Worm (Caenorhabditis elegans): ENCODE results near the gene Y55F3C.17.

The Y55F3C.17 gene

DNA sequence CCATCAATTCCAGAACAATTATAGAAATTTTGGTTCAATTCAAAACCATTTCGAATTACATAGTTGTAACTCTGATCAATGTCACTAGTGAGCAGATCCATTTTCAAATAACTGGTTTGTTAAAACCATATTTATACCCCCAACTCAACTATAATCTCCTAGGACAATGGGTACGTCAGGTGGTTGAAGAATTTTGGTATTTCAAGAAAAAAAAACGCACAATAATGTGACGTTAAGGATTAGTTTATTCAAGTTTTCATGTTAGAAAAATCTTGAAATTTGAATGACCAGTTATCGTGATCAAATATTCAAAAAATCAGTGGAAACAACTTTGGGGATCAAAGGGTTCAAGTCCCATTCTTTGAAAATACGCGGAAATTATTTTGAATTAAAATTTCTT is 32.7 kb upstream of the Y55F3C.17 start, which contains the start of gene srt-24:
TSS of gene srt-24 (minus strand) at position 101 of the 400 bp plus-strand sequence.
- no peak for TF ChIP-seq skn-1 (tag; optimal IDR thresholded peaks at IDR 0.05)
- TF ChIP-seq lin-13 (GFP tag; optimal IDR thresholded peaks at IDR 0.05) = no peak
- no peak for TF ChIP-seq mdl-1 (tag; optimal IDR thresholded peaks at IDR 0.05)
- TF ChIP-seq nhr-21 (tag; optimal IDR thresholded peaks at IDR 0.05) = no peak
- TF ChIP-seq nhr-129 (tag; optimal IDR thresholded peaks at IDR 0.05) = no peak
- TF ChIP-seq fos-1 (tag; optimal IDR thresholded peaks at IDR 0.05) = no peak
- no peak for TF ChIP-seq ceh-82 (tag; optimal IDR thresholded peaks at IDR 0.05)
- no peak for TF ChIP-seq lsy-2 (tag; optimal IDR thresholded peaks at IDR 0.05)
- TF ChIP-seq unc-62 (GFP tag; optimal IDR thresholded peaks at IDR 0.05) = no peak
- TF ChIP-seq egl-27 (tag; optimal IDR thresholded peaks at IDR 0.05) = no peak

ce11 chrIV:728095-728494 is 29.9 kb upstream of the Y55F3C.17 start, which contains the start of gene Y55F3C.9:
Gene Y55F3C.9, minus strand, starts transcription at chrIV:728195.
- TF ChIP-seq peb-1 (tag; optimal IDR thresholded peaks at IDR 0.05) (no peak), ZK546.5 (tag; optimal IDR thresholded peaks at IDR 0.05) (no peak), blmp-1 (tag; optimal IDR thresholded peaks at IDR 0.05; ENCODE audit: insufficient read depth) (no peak), nhr-6 (tag; optimal IDR thresholded peaks at IDR 0.05) (no peak), sem-4 (tag; optimal IDR thresholded peaks at IDR 0.05) (no peak), ceh-16 (tag; optimal IDR thresholded peaks at IDR 0.05) (no peak), R02D3.7 (tag; optimal IDR thresholded peaks at IDR 0.05) (no peak), aly-2 (tag; optimal IDR thresholded peaks at IDR 0.05) (no peak), nhr-237 (tag; optimal IDR thresholded peaks at IDR 0.05) (no peak), nhr-11 (tag; optimal IDR thresholded peaks at IDR 0.05) (no peak), ztf-4 (tag; optimal IDR thresholded peaks at IDR 0.05) (no peak), mdl-1 (tag; optimal IDR thresholded peaks at IDR 0.05) (no peak), fos-1 (tag; optimal IDR thresholded peaks at IDR 0.05) (no peak)

DNA sequence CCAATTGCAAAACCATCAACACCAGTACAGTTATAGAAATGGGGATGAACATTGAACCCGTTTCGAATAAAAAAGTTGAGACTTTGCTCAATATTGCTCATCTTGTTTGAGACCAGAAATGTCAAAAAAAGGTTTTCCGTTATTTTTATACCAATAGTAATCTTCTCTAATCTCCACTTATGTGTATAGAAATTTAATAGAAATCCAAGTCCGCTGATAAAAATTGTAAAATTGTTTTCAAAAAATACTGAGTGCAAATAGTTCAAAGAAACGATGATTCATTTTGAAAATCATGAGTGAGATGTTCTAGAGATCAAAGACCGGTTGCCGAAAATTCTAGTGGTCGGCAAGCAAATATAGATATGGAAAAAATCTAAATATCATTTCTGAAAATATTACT is 21.1 kb upstream of the Y55F3C.17 start, which contains the start of gene Y55F3C.10:
TSS of gene Y55F3C.10 (minus strand) at position 101 of the 400 bp plus-strand sequence.
- TF ChIP-seq sma-3 (GFP tag; optimal IDR thresholded peaks at IDR 0.05) (no peak), blmp-1 (tag; optimal IDR thresholded peaks at IDR 0.05; ENCODE audit: insufficient read depth) (no peak), lsy-2 (tag; optimal IDR thresholded peaks at IDR 0.05) (no peak), skn-1 (tag; optimal IDR thresholded peaks at IDR 0.05) (no peak), R02D3.7 (tag; optimal IDR thresholded peaks at IDR 0.05) (no peak), ZK546.5 (tag; optimal IDR thresholded peaks at IDR 0.05) (no peak), ceh-16 (tag; optimal IDR thresholded peaks at IDR 0.05) (no peak), Y55F3AM.14 (GFP tag; optimal IDR thresholded peaks at IDR 0.05) (no peak), lin-13 (GFP tag; optimal IDR thresholded peaks at IDR 0.05) (no peak), mdl-1 (tag; optimal IDR thresholded peaks at IDR 0.05) (no peak), alr-1 (tag; optimal IDR thresholded peaks at IDR 0.05) (no peak)

DNA sequence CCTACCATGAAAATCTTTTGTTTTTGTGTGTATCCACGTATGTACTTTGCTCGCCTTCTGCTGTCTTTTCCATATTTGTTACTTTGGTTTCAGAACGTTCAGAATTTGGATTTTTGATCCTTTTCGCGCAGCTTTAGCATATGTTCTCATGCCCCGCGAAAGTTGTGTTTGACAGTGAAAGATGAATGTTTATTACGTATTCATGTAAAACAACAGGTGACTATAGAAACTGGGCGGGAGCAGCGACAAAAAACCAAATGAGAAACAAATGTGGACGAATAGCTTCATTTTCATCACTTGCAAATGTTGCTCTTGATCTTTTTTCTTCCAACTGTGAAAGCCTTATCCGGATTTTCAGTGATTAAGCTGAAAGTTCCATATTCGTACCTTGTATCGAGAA is 18.1 kb upstream of the Y55F3C.17 start, which contains the start of gene clec-164:
TSS of gene clec-164 (plus strand) at position 301 of the 400 bp plus-strand sequence.
- no peak for TF ChIP-seq peb-1 (tag; optimal IDR thresholded peaks at IDR 0.05)
- no peak for TF ChIP-seq skn-1 (tag; optimal IDR thresholded peaks at IDR 0.05)
- no peak for TF ChIP-seq blmp-1 (tag; optimal IDR thresholded peaks at IDR 0.05; ENCODE audit: insufficient read depth)
- no peak for TF ChIP-seq elt-1 (tag; optimal IDR thresholded peaks at IDR 0.05)
- no peak for TF ChIP-seq Y55F3AM.14 (GFP tag; optimal IDR thresholded peaks at IDR 0.05)
- no peak for TF ChIP-seq R02D3.7 (tag; optimal IDR thresholded peaks at IDR 0.05)
- TF ChIP-seq ZK546.5 (tag; optimal IDR thresholded peaks at IDR 0.05) = no peak
- TF ChIP-seq sma-3 (GFP tag; optimal IDR thresholded peaks at IDR 0.05) = no peak
- no peak for TF ChIP-seq nhr-25 (tag; optimal IDR thresholded peaks at IDR 0.05)
- no peak for TF ChIP-seq unc-39 (tag; optimal IDR thresholded peaks at IDR 0.05)
- no peak for TF ChIP-seq nhr-23 (tag; optimal IDR thresholded peaks at IDR 0.05)
- TF ChIP-seq ceh-82 (tag; optimal IDR thresholded peaks at IDR 0.05) = no peak
- no peak for TF ChIP-seq nhr-10 (tag; optimal IDR thresholded peaks at IDR 0.05)
- TF ChIP-seq lin-11 (tag; optimal IDR thresholded peaks at IDR 0.05) = no peak
- TF ChIP-seq aly-2 (tag; optimal IDR thresholded peaks at IDR 0.05) = no peak
- no peak for TF ChIP-seq unc-55 (GFP tag; optimal IDR thresholded peaks at IDR 0.05)
- no peak for TF ChIP-seq nhr-237 (tag; optimal IDR thresholded peaks at IDR 0.05)
- no peak for TF ChIP-seq nhr-77 (tag; optimal IDR thresholded peaks at IDR 0.05)
- no peak for TF ChIP-seq sma-9 (GFP tag; optimal IDR thresholded peaks at IDR 0.05)
- no peak for TF ChIP-seq sma-9 (tag; optimal IDR thresholded peaks at IDR 0.05)
- no peak for TF ChIP-seq nhr-21 (tag; optimal IDR thresholded peaks at IDR 0.05)

DNA sequence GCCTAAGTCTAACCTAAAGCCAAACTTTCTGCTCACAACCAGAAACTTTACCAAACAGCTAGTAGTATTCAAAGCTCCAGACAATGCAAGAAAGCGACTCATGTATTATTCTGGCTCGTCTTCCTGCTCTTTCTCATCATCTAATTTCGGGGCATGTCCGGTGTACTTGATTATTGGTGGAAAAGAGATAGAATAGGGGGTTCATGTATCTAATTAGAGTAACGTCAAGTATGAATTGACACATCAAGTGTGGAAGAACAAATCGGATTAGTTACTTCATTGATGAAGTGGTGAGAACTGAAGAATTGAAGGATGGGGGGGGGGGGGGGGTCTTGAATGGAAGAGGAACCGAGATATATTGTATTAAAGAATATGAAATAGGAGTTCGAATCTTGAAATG is 17.2 kb upstream of the Y55F3C.17 start:
- TF ChIP-seq fos-1 (tag; optimal IDR thresholded peaks at IDR 0.05) = no peak
- TF ChIP-seq skn-1 (tag; optimal IDR thresholded peaks at IDR 0.05) = no peak
- TF ChIP-seq elt-1 (tag; optimal IDR thresholded peaks at IDR 0.05) = no peak
- no peak for TF ChIP-seq gmeb-1 (tag; optimal IDR thresholded peaks at IDR 0.05)
- TF ChIP-seq blmp-1 (tag; optimal IDR thresholded peaks at IDR 0.05; ENCODE audit: insufficient read depth) = no peak
- TF ChIP-seq dmd-4 (tag; optimal IDR thresholded peaks at IDR 0.05) = no peak
- no peak for TF ChIP-seq nhr-11 (tag; optimal IDR thresholded peaks at IDR 0.05)
- no peak for TF ChIP-seq lin-39 (tag; optimal IDR thresholded peaks at IDR 0.05)
- no peak for TF ChIP-seq sma-9 (GFP tag; optimal IDR thresholded peaks at IDR 0.05)
- no peak for TF ChIP-seq sma-9 (tag; optimal IDR thresholded peaks at IDR 0.05)
- no peak for TF ChIP-seq ceh-82 (tag; optimal IDR thresholded peaks at IDR 0.05)
- no peak for TF ChIP-seq unc-62 (GFP tag; optimal IDR thresholded peaks at IDR 0.05)
- no peak for TF ChIP-seq egl-27 (tag; optimal IDR thresholded peaks at IDR 0.05)
- no peak for TF ChIP-seq crh-2 (tag; optimal IDR thresholded peaks at IDR 0.05)
- TF ChIP-seq unc-55 (GFP tag; optimal IDR thresholded peaks at IDR 0.05) = no peak
